Worm (Caenorhabditis elegans): ENCODE measurements around the gene clec-65.
A peak's percentile ranks its signal among the peaks of the same experiment; 100 is the strongest.

clec-65 gene

ce11 chrII:12901025-12901424 lies at the start of gene clec-65:
TSS of gene clec-65 (plus strand) at chrII:12901325.
- no peak for TF ChIP-seq lin-1 (GFP tag; IDR thresholded peaks at IDR 0.05)
- peak; percentile 2 for TF ChIP-seq hlh-11 (tag; optimal IDR thresholded peaks at IDR 0.05)
- peak; percentile 39 for TF ChIP-seq nhr-28 (tag; optimal IDR thresholded peaks at IDR 0.05)
- no peak for TF ChIP-seq R02D3.7 (tag; optimal IDR thresholded peaks at IDR 0.05)
- peak; percentile 12; the same call in 1 of the 2 replicates for TF ChIP-seq dmd-6 (GFP tag; IDR thresholded peaks at IDR 0.05)
- TF ChIP-seq nhr-25 (tag; optimal IDR thresholded peaks at IDR 0.05; ENCODE audit: borderline replicate concordance, insufficient read depth): no peak
- no peak for TF ChIP-seq tag-97 (GFP tag; IDR thresholded peaks at IDR 0.05)
- no peak for TF ChIP-seq daf-16 (GFP tag; optimal IDR thresholded peaks at IDR 0.05)
- no peak for TF ChIP-seq daf-16 (tag; optimal IDR thresholded peaks at IDR 0.05)
- TF ChIP-seq lin-13 (GFP tag; optimal IDR thresholded peaks at IDR 0.05): no peak
- peak; percentile 47 for TF ChIP-seq pqm-1 (tag; optimal IDR thresholded peaks at IDR 0.05)

DNA sequence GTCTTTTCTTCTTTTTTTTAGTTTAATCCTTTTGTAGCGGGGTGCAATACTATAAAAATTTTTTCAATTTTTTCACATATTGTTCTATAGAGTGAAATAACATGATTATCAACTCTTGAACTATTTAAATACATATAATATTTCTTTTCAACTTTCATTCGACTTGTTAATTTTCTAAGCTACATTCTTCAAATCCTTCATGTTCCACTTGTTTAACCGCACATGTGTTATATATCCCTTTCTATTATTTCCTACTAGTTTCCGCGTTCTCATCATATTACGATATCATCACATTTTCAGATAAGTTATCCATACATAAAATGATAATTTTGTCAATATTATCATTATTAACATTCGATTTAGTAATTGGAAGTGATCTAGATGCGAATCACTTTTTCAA lies 45.2 kb upstream of the clec-65 start, which contains the start of gene Y46G5A.29:
TSS of gene Y46G5A.29 (plus strand) at position 301 of the 400 bp plus-strand sequence.
- TF ChIP-seq zag-1 (tag; optimal IDR thresholded peaks at IDR 0.05): no peak
- TF ChIP-seq mdt-29 (GFP tag; IDR thresholded peaks at IDR 0.05): no peak
- TF ChIP-seq jun-1 (tag; optimal IDR thresholded peaks at IDR 0.05): no peak
- TF ChIP-seq unc-39 (tag; optimal IDR thresholded peaks at IDR 0.05): no peak
- no peak for TF ChIP-seq lin-15B (tag; optimal IDR thresholded peaks at IDR 0.05)
- no peak for TF ChIP-seq nhr-6 (tag; optimal IDR thresholded peaks at IDR 0.05)
- no peak for TF ChIP-seq ZK337.2 (GFP tag; IDR thresholded peaks at IDR 0.05)
- no peak for TF ChIP-seq lir-3 (tag; optimal IDR thresholded peaks at IDR 0.05)

- TF ChIP-seq F44E2.7 (GFP tag; IDR thresholded peaks at IDR 0.05) (no peak), spr-1 (tag; optimal IDR thresholded peaks at IDR 0.05) (no peak)
Observed at ce11 chrII:12865604-12866003, 35.5 kb upstream of the clec-65 start, which contains the start of gene snf-5. TSS of gene snf-5 (minus strand) at chrII:12865785.

DNA sequence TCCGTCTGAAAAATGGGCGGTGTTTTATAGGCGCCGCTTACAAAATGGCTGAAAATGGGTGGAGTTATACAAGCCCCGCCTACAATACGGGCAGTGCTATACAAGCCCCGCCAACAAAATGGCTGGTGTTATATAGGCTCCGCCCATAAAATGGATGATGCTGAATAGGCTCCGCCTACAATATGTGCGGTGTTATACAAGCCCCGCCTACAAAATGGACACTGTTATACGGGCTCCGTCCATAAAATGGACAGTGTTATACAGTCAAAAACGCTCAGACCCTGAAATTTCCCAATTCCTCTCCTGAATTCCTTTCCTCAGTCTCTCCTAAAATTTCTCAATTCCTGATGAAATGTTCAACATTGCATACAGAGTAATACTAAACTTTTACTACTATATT lies 35.0 kb upstream of the clec-65 start:
- TF ChIP-seq zip-2 (tag; optimal IDR thresholded peaks at IDR 0.05): no peak
- TF ChIP-seq spr-1 (tag; optimal IDR thresholded peaks at IDR 0.05): no peak
- 0 out of 2 replicates have a peak, but pooled peaks have one; percentile 60 for TF ChIP-seq dmd-8 (GFP tag; IDR thresholded peaks at IDR 0.05)
- peak; percentile 85 for TF ChIP-seq aha-1 (tag)
- no peak for TF ChIP-seq zag-1 (tag; optimal IDR thresholded peaks at IDR 0.05)
- peak; percentile 1 for TF ChIP-seq nhr-77 (tag; optimal IDR thresholded peaks at IDR 0.05)
- TF ChIP-seq T26A8.4 (GFP tag; IDR thresholded peaks at IDR 0.05): 0 out of 2 replicates have a peak, but pooled peaks have one; percentile 13
- no peak for TF ChIP-seq unc-39 (tag; optimal IDR thresholded peaks at IDR 0.05)
- TF ChIP-seq hif-1 (tag; optimal IDR thresholded peaks at IDR 0.05): no peak
- no peak for TF ChIP-seq F37D6.2 (tag; optimal IDR thresholded peaks at IDR 0.05)
- no peak for TF ChIP-seq lin-39 (tag; optimal IDR thresholded peaks at IDR 0.05)
- no peak for TF ChIP-seq php-3 (GFP tag; IDR thresholded peaks at IDR 0.05)
- peak; percentile 56 for TF ChIP-seq ama-1 (optimal IDR thresholded peaks at IDR 0.05)
- TF ChIP-seq ceh-20 (GFP tag; IDR thresholded peaks at IDR 0.05): no peak
- TF ChIP-seq lin-1 (GFP tag; IDR thresholded peaks at IDR 0.05): no peak
- no peak for TF ChIP-seq aly-2 (tag; optimal IDR thresholded peaks at IDR 0.05)
- 0 out of 2 replicates have a peak, but pooled peaks have one; percentile 25 for TF ChIP-seq F44E2.7 (GFP tag; IDR thresholded peaks at IDR 0.05)

- TF ChIP-seq unc-130 (GFP tag; optimal IDR thresholded peaks at IDR 0.05) (no peak), daf-16 (GFP tag; optimal IDR thresholded peaks at IDR 0.05) (peak in 1 of 2 experiments; percentile 52), daf-16 (tag; optimal IDR thresholded peaks at IDR 0.05) (no peak)
Observed at ce11 chrII:12878071-12878668, 23.0 kb upstream of the clec-65 start, which contains the start of gene gsy-1. TSS of gene gsy-1 (minus strand) at chrII:12878121.

All from whole organism, L4 larva.